Fruit fly (Drosophila melanogaster) whole organism, embryonic: ENCODE results near the gene CG43403.
A peak's percentile ranks its signal among the peaks of the same experiment; 100 is the strongest.

Source experiments
- Abd-B ChIP-seq: fragments of 200-800 bp; sonication (Bioruptor generic); optimal IDR thresholded peaks from 2 replicates; lab custom pipeline; 2018; ENCODE audit warnings: missing biosample characterization, mild to moderate bottlenecking, missing genetic modification characterization, moderate library complexity
- Antp ChIP-seq: fragments of 200-800 bp; sonication (Bioruptor generic); optimal IDR thresholded peaks from 3 replicates; lab custom pipeline; 2016; ENCODE audit warnings: missing biosample characterization, missing genetic modification characterization
- Atf-2 ChIP-seq: fragments of 200-800 bp; sonication (Bioruptor generic); optimal IDR thresholded peaks from 2 replicates; lab custom pipeline; 2016; ENCODE audit warnings: missing biosample characterization, missing genetic modification characterization
- BEAF-32 ChIP-seq: fragments of 200-800 bp; sonication (Bioruptor generic); optimal IDR thresholded peaks from 3 replicates; lab custom pipeline; 2017; ENCODE audit warnings: missing biosample characterization, missing genetic modification characterization, mild to moderate bottlenecking, moderate library complexity, missing genetic modification reagents
- CG10147 ChIP-seq: fragments of 200-800 bp; sonication (Bioruptor generic); optimal IDR thresholded peaks from 2 replicates; lab custom pipeline; 2019; ENCODE audit warnings: missing biosample characterization, mild to moderate bottlenecking, missing genetic modification characterization, moderate library complexity
- CG10209 ChIP-seq: fragments of 200-800 bp; sonication (Bioruptor generic); optimal IDR thresholded peaks from 3 replicates; lab custom pipeline; 2017; ENCODE audit warnings: missing biosample characterization, mild to moderate bottlenecking, missing genetic modification characterization, missing genetic modification reagents
- CG10321 ChIP-seq: fragments of 200-800 bp; sonication (Bioruptor generic); IDR thresholded peaks from 2 replicates; pipeline ENCODE4 v1.3.6; 2022; ENCODE audit warnings: missing biosample characterization, missing genetic modification characterization
- CG10565 ChIP-seq: fragments of 200-800 bp; sonication (Bioruptor generic); optimal IDR thresholded peaks from 3 replicates; lab custom pipeline; 2016; ENCODE audit warnings: missing biosample characterization, mild to moderate bottlenecking, missing genetic modification characterization
- CG12299 ChIP-seq: fragments of 200-800 bp; sonication (Bioruptor generic); optimal IDR thresholded peaks from 2 replicates; lab custom pipeline; 2018; ENCODE audit warnings: missing biosample characterization, mild to moderate bottlenecking, missing genetic modification characterization
- CG14014 ChIP-seq: fragments of 200-800 bp; sonication (Bioruptor generic); IDR thresholded peaks from 2 replicates; pipeline ENCODE4 v1.3.6; 2022; ENCODE audit warnings: missing biosample characterization, missing genetic modification characterization
- CG14441 ChIP-seq: fragments of 200-800 bp; sonication (Bioruptor generic); IDR thresholded peaks from 2 replicates; pipeline ENCODE4 v1.3.6; 2022; ENCODE audit warnings: missing biosample characterization, missing genetic modification characterization
- CG15073 ChIP-seq: fragments of 200-800 bp; sonication (Bioruptor generic); optimal IDR thresholded peaks from 2 replicates; lab custom pipeline; 2016; ENCODE audit warnings: missing biosample characterization, missing genetic modification characterization
- CG15514 ChIP-seq: fragments of 200-800 bp; sonication (Bioruptor generic); optimal IDR thresholded peaks from 3 replicates; lab custom pipeline; 2017; ENCODE audit warnings: missing biosample characterization, missing genetic modification characterization, mild to moderate bottlenecking, moderate library complexity, missing genetic modification reagents
- CG18619 ChIP-seq: fragments of 200-800 bp; sonication (Bioruptor generic); optimal IDR thresholded peaks from 3 replicates; lab custom pipeline; 2017; ENCODE audit warnings: missing biosample characterization, mild to moderate bottlenecking, missing genetic modification characterization
- CG2678 ChIP-seq: fragments of 200-800 bp; sonication (Bioruptor generic); optimal IDR thresholded peaks from 3 replicates; lab custom pipeline; 2019; ENCODE audit warnings: missing biosample characterization, mild to moderate bottlenecking, missing genetic modification characterization, moderate library complexity
- CG33213 ChIP-seq: fragments of 200-800 bp; sonication (Bioruptor generic); optimal IDR thresholded peaks from 3 replicates; lab custom pipeline; 2016; ENCODE audit warnings: missing biosample characterization, missing genetic modification characterization
- CG34224 ChIP-seq: fragments of 200-800 bp; sonication (Bioruptor generic); IDR thresholded peaks from 3 replicates; pipeline ENCODE4 v1.3.6; 2022; ENCODE audit warnings: missing biosample characterization, missing genetic modification characterization; ENCODE audit not compliant: partially characterized antibody
- CG3726 ChIP-seq: fragments of 200-800 bp; sonication (Bioruptor generic); IDR thresholded peaks from 3 replicates; pipeline ENCODE4, ENCODE4 v1.3.6; 2022; ENCODE audit warnings: missing biosample characterization, missing genetic modification characterization
- CG4617 ChIP-seq: fragments of 200-800 bp; sonication (Bioruptor generic); optimal IDR thresholded peaks from 3 replicates; lab custom pipeline; 2016; ENCODE audit warnings: missing biosample characterization, missing genetic modification characterization, borderline replicate concordance
- CG4707 ChIP-seq: fragments of 200-800 bp; sonication (Bioruptor generic); optimal IDR thresholded peaks from 2 replicates; lab custom pipeline; 2018; ENCODE audit warnings: missing biosample characterization, mild to moderate bottlenecking, missing genetic modification characterization, moderate library complexity
- CG7372 ChIP-seq: fragments of 200-800 bp; sonication (Bioruptor generic); IDR thresholded peaks from 2 replicates; pipeline ENCODE4 v1.3.6; 2022; ENCODE audit warnings: missing biosample characterization, missing genetic modification characterization
- CG9797 ChIP-seq: fragments of 200-800 bp; sonication (Bioruptor generic); optimal IDR thresholded peaks from 3 replicates; lab custom pipeline; 2018; ENCODE audit warnings: missing biosample characterization, mild to moderate bottlenecking, missing genetic modification characterization
- CHES-1-like ChIP-seq: fragments of 200-800 bp; sonication (Bioruptor generic); optimal IDR thresholded peaks from 2 replicates; lab custom pipeline; 2016; ENCODE audit warnings: missing biosample characterization, missing genetic modification characterization
- Deaf1 ChIP-seq: fragments of 200-800 bp; optimal IDR thresholded peaks from 3 replicates; lab custom pipeline; 2019; ENCODE audit warnings: missing biosample characterization, mild to moderate bottlenecking, missing genetic modification characterization, moderate library complexity
- Doc3 ChIP-seq: fragments of 200-800 bp; sonication (Bioruptor generic); IDR thresholded peaks from 3 replicates; pipeline ENCODE4 v1.3.6; 2022; ENCODE audit warnings: missing biosample characterization, missing genetic modification characterization; ENCODE audit not compliant: partially characterized antibody
- Dref ChIP-seq: fragments of 200-800 bp; sonication (Bioruptor generic); IDR thresholded peaks from 2 replicates; pipeline ENCODE4 v1.3.6; 2022; ENCODE audit warnings: missing biosample characterization, missing genetic modification characterization
- Gsc ChIP-seq: fragments of 200-800 bp; sonication (Bioruptor generic); IDR thresholded peaks from 2 replicates; pipeline ENCODE4 v1.3.6; 2022; ENCODE audit warnings: missing biosample characterization, missing genetic modification characterization
- Gug ChIP-seq: fragments of 200-800 bp; sonication (Bioruptor generic); IDR thresholded peaks from 4 replicates; pipeline ENCODE4 v1.3.6; 2022; ENCODE audit warnings: missing biosample characterization, missing genetic modification characterization
- Med ChIP-seq: fragments of 200-800 bp; sonication (Bioruptor generic); peaks from one replicate; lab custom pipeline; 2016; ENCODE audit warnings: missing biosample characterization, missing genetic modification characterization, mild to moderate bottlenecking, inconsistent platforms, moderate library complexity
- NFAT ChIP-seq: fragments of 200-800 bp; sonication (Bioruptor generic); IDR thresholded peaks from 2 replicates; pipeline ENCODE4 v1.3.6; 2022; ENCODE audit warnings: missing biosample characterization, missing genetic modification characterization
- TFAM ChIP-seq: fragments of 200-800 bp; sonication (Bioruptor generic); optimal IDR thresholded peaks from 2 replicates; lab custom pipeline; 2017; ENCODE audit warnings: missing biosample characterization, missing genetic modification characterization, inconsistent platforms
- Vsx1 ChIP-seq: fragments of 200-800 bp; sonication (Bioruptor generic); optimal IDR thresholded peaks from 2 replicates; lab custom pipeline; 2017; ENCODE audit warnings: missing biosample characterization, mild to moderate bottlenecking, missing genetic modification characterization, missing genetic modification reagents
- YL-1 ChIP-seq: fragments of 200-800 bp; sonication (Bioruptor generic); optimal IDR thresholded peaks from 3 replicates; lab custom pipeline; 2017; ENCODE audit warnings: missing biosample characterization, mild to moderate bottlenecking, missing genetic modification characterization
- amos ChIP-seq: fragments of 200-800 bp; sonication (Bioruptor generic); IDR thresholded peaks from 2 replicates; pipeline ENCODE4 v1.3.6; 2022; ENCODE audit warnings: missing biosample characterization, missing genetic modification characterization; ENCODE audit not compliant: partially characterized antibody
- aop ChIP-seq: fragments of 200-800 bp; sonication (Bioruptor generic); IDR thresholded peaks from 2 replicates; pipeline ENCODE4 v1.3.6; 2022; ENCODE audit warnings: missing biosample characterization, missing genetic modification characterization
- ato ChIP-seq: fragments of 200-800 bp; sonication (Bioruptor generic); IDR thresholded peaks from 2 replicates; pipeline ENCODE4 v1.3.6; 2022; ENCODE audit warnings: missing biosample characterization, missing genetic modification characterization; ENCODE audit not compliant: partially characterized antibody
- btn ChIP-seq: fragments of 200-800 bp; sonication (Bioruptor generic); optimal IDR thresholded peaks from 2 replicates; lab custom pipeline; 2016; ENCODE audit warnings: missing biosample characterization, missing genetic modification characterization
- cad ChIP-seq: fragments of >200 bp; optimal IDR thresholded peaks from 2 replicates; lab custom pipeline; 2017; ENCODE audit warnings: missing biosample characterization, missing genetic modification characterization
- crc ChIP-seq: fragments of 200-800 bp; sonication (Bioruptor generic); optimal IDR thresholded peaks from 2 replicates; lab custom pipeline; 2016; ENCODE audit warnings: missing biosample characterization, missing genetic modification characterization
- dysf ChIP-seq: fragments of 200-800 bp; sonication (Bioruptor generic); IDR thresholded peaks from 3 replicates; pipeline ENCODE4 v1.3.6; 2022; ENCODE audit warnings: missing biosample characterization, missing genetic modification characterization
- eyg ChIP-seq: fragments of 200-800 bp; sonication (Bioruptor generic); optimal IDR thresholded peaks from 3 replicates; lab custom pipeline; 2016; ENCODE audit warnings: missing biosample characterization, missing genetic modification characterization
- insv ChIP-seq, 2 experiments: fragments of 200-800 bp; sonication (Bioruptor generic); optimal IDR thresholded peaks; 3 replicates each; lab custom pipeline; 2016 to 2018; ENCODE audit warnings: missing biosample characterization in 2 of 2, missing genetic modification characterization in 2 of 2
- inv ChIP-seq: fragments of 200-800 bp; sonication (Bioruptor generic); IDR thresholded peaks from 2 replicates; pipeline ENCODE4 v1.3.6; 2022; ENCODE audit warnings: missing biosample characterization, missing genetic modification characterization; ENCODE audit not compliant: partially characterized antibody
- nau ChIP-seq: fragments of 200-800 bp; sonication (Bioruptor generic); optimal IDR thresholded peaks from 3 replicates; lab custom pipeline; 2017; ENCODE audit warnings: missing biosample characterization, mild to moderate bottlenecking, missing genetic modification characterization, missing genetic modification reagents
- nmo ChIP-seq: fragments of 200-800 bp; sonication (Bioruptor generic); optimal IDR thresholded peaks from 2 replicates; lab custom pipeline; 2018; ENCODE audit warnings: missing biosample characterization, mild to moderate bottlenecking, missing genetic modification characterization, moderate library complexity
- pho ChIP-seq: fragments of 200-800 bp; sonication (Bioruptor generic); optimal IDR thresholded peaks from 2 replicates; lab custom pipeline; 2016; ENCODE audit warnings: missing biosample characterization, missing genetic modification characterization
- row ChIP-seq: fragments of 200-800 bp; sonication (Bioruptor generic); IDR thresholded peaks from 3 replicates; pipeline ENCODE4 v1.3.6; 2022; ENCODE audit warnings: missing biosample characterization, missing genetic modification characterization
- sens ChIP-seq: fragments of 200-800 bp; sonication (Bioruptor generic); peaks from one replicate; lab custom pipeline; 2016; ENCODE audit warnings: missing biosample characterization, missing genetic modification characterization
- vnd ChIP-seq: fragments of 200-800 bp; sonication (Bioruptor generic); IDR thresholded peaks from 3 replicates; pipeline ENCODE4 v1.3.6; 2022; ENCODE audit warnings: missing biosample characterization, missing genetic modification characterization; ENCODE audit not compliant: partially characterized antibody
- vvl ChIP-seq: fragments of 200-800 bp; sonication (Bioruptor generic); IDR thresholded peaks from 2 replicates; pipeline ENCODE4 v1.3.6; 2022; ENCODE audit warnings: missing biosample characterization, missing genetic modification characterization

The CG43403 gene

DNA sequence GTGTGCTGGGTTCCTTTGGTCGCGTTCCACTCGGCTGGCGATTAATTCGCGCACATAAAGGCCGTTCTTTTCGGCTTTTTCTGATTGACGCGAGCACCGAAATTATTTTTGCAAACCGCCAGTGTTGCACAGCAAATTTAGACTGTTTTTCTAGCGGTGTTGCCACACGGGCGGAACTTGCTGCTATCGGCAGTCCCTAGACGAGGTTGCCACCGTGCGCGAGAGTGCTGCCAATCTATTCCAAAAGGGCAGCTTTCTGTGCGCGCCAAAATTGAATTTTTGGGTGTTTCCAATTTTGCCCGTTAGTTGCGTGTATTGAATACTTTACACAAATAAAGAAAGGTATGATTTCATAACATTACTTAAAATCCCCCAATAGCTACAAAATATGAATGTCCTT, 34.7 kb upstream of the CG43403 start, which contains the start of gene Drp1 (continued):
- TF ChIP-seq Med (GFP tag; lab: Kevin White, UChicago) (peak; percentile 96), YL-1 (peak; percentile 66), Abd-B (no peak), CG18619 (peak; percentile 25), nau (GFP tag; lab: Kevin White, UChicago) (no peak), eyg (GFP tag; lab: Kevin White, UChicago) (no peak), CG4707 (GFP tag; lab: Kevin White, UChicago) (no peak), CG10147 (GFP tag; lab: Kevin White, UChicago) (no peak), TFAM (no peak), pho (GFP tag; lab: Kevin White, UChicago) (peak; percentile 69), vnd (peak; percentile 56), vvl (GFP tag; lab: Robert Waterston, UW) (peak; percentile 50; the same call in 1 of the 2 replicates), dysf (GFP tag; lab: Robert Waterston, UW) (no peak; the same call in 2 of the 3 replicates), insv (GFP tag; optimal IDR thresholded peaks at IDR 0.05; lab: Kevin White, UChicago) (peak in 1 of 2 experiments; percentile 51), sens (GFP tag; lab: Kevin White, UChicago) (peak; percentile 82), Doc3 (GFP tag; lab: Robert Waterston, UW) (peak; percentile 39; the same call in 2 of the 3 replicates), Gsc (no peak), CHES-1-like (GFP tag; lab: Kevin White, UChicago) (peak; percentile 84), CG9797 (GFP tag; lab: Kevin White, UChicago) (peak; percentile 54), Deaf1 (tag; lab: Kevin White, UChicago) (no peak), CG14014 (GFP tag; lab: Robert Waterston, UW) (peak; percentile 47; the same call in 1 of the 2 replicates), CG7372 (GFP tag; lab: Robert Waterston, UW) (peak; percentile 32; the same call in 1 of the 2 replicates), CG34224 (GFP tag; lab: Robert Waterston, UW) (peak; percentile 63), BEAF-32 (GFP tag; lab: Kevin White, UChicago) (peak; percentile 76), amos (GFP tag; lab: Robert Waterston, UW) (peak; percentile 83), aop (GFP tag; lab: Robert Waterston, UW) (0 out of 2 replicates have a peak, but pooled peaks have one; percentile 14), Atf-2 (GFP tag; lab: Kevin White, UChicago) (peak; percentile 18), nmo (GFP tag; lab: Kevin White, UChicago) (peak; percentile 40), CG33213 (GFP tag; lab: Kevin White, UChicago) (peak; percentile 84), CG10565 (GFP tag; lab: Kevin White, UChicago) (no peak), btn (GFP tag; lab: Kevin White, UChicago) (no peak), Vsx1 (GFP tag; lab: Kevin White, UChicago) (no peak), CG4617 (GFP tag; lab: Kevin White, UChicago) (peak; percentile 65), Gug (GFP tag; lab: Robert Waterston, UW) (peak; percentile 54; the same call in 1 of the 4 replicates), row (GFP tag; lab: Robert Waterston, UW) (peak; percentile 37; the same call in 2 of the 3 replicates), NFAT (GFP tag; lab: Robert Waterston, UW) (peak; percentile 68), CG2678 (tag; lab: Kevin White, UChicago) (no peak), CG14441 (GFP tag; lab: Robert Waterston, UW) (peak; percentile 52), CG15514 (GFP tag; lab: Kevin White, UChicago) (peak; percentile 84), Antp (GFP tag; lab: Kevin White, UChicago) (peak; percentile 61), CG10209 (GFP tag; lab: Kevin White, UChicago) (peak; percentile 31), Dref (GFP tag; lab: Robert Waterston, UW) (peak; percentile 55), CG3726 (GFP tag; lab: Robert Waterston, UW) (no peak), CG15073 (no peak), ato (GFP tag; lab: Robert Waterston, UW) (peak; percentile 61), CG12299 (peak; percentile 6), cad (GFP tag; lab: Kevin White, UChicago) (no peak), CG10321 (GFP tag; lab: Robert Waterston, UW) (no peak), crc (GFP tag; lab: Kevin White, UChicago) (no peak), inv (GFP tag; lab: Robert Waterston, UW) (peak; percentile 57; the same call in 1 of the 2 replicates)
